Worm (Caenorhabditis elegans): Measurements from ENCODE around the gene clh-2.

ce11 chrII:11390865-11391264 lies 39.2 kb downstream of the clh-2 start, which contains the start of gene shn-1:
- TF ChIP-seq fos-1 (tag; optimal IDR thresholded peaks at IDR 0.05), result no peak
- TF ChIP-seq ZK546.5 (tag; optimal IDR thresholded peaks at IDR 0.05), result no peak
- TF ChIP-seq snpc-4 (tag; optimal IDR thresholded peaks at IDR 0.05), result no peak
- no peak for TF ChIP-seq dmd-4 (tag; optimal IDR thresholded peaks at IDR 0.05)
- no peak for TF ChIP-seq unc-62 (GFP tag; optimal IDR thresholded peaks at IDR 0.05)
- TF ChIP-seq lin-13 (GFP tag; optimal IDR thresholded peaks at IDR 0.05), result no peak
- no peak for TF ChIP-seq blmp-1 (tag; optimal IDR thresholded peaks at IDR 0.05; ENCODE audit: insufficient read depth)
- no peak for TF ChIP-seq lin-11 (tag; optimal IDR thresholded peaks at IDR 0.05)
- TF ChIP-seq F13H6.1 (tag; optimal IDR thresholded peaks at IDR 0.05), result no peak
- no peak for TF ChIP-seq ceh-16 (tag; optimal IDR thresholded peaks at IDR 0.05)
- TF ChIP-seq zag-1 (tag; optimal IDR thresholded peaks at IDR 0.05), result no peak
- TF ChIP-seq gmeb-1 (tag; optimal IDR thresholded peaks at IDR 0.05), result no peak
- TF ChIP-seq sma-9 (GFP tag; optimal IDR thresholded peaks at IDR 0.05), result no peak
- no peak for TF ChIP-seq sma-9 (tag; optimal IDR thresholded peaks at IDR 0.05)
- no peak for TF ChIP-seq aly-2 (tag; optimal IDR thresholded peaks at IDR 0.05)
